Fruit fly (Drosophila melanogaster) S2 (cell line): ENCODE measurements around the gene CG14357.

Experiments
- CG8478 ChIP-seq: fragments of >200 bp; optimal IDR thresholded peaks from 2 replicates; lab custom pipeline; 2018
- CTCF ChIP-seq, 2 experiments: fragments of >200 bp; optimal IDR thresholded peaks; 2 replicates each; lab custom pipeline; 2018

DNA sequence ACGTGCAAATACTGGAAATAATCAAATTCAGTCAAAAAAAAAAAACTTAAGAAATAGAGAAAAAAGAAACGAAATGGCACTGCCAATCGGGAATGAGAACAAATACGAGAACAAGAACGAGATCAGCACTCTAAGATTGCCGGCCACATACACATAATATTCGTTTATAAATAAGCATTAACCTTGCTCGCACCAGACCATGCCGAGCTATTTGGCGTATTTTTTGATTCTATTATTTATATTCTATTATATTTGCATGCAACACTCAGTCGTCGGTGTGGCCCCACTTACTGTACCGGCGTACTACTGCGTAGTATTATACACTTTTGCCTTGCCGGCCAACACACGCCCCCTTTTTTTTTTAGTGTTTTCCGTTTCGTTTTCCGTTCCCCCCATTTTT lies 41.3 kb downstream of the CG14357 start:
- no peak for TF ChIP-seq CG8478 (lab: Kevin White, UChicago)
- TF ChIP-seq CTCF (optimal IDR thresholded peaks at IDR 0.05; lab: Kevin White, UChicago), result no peak
